Worm (Caenorhabditis elegans): Measurements from ENCODE around the gene M05D6.1.

Gene M05D6.1

DNA sequence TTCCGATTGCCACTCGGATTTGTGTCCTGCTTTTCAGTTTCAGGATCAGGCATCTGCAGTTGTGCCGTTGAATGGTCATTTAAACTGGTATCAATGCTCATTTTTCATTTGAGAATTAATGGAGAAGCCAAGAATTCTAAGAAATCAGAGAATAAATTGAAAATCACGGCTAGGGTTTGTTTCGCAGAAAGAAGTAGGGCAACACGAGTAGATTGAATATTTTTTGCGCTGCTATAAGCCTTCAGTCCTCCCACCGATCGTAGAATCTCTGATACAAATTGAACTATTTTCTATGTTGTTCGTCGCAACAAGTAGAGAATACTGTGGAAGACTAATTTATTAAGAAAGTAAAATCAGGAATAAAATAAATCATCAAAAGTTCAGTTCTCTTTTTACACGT, 38.2 kb downstream of the M05D6.1 start, which contains the start of gene acp-3:
Gene acp-3, minus strand, starts transcription at position 101 of the 400 bp plus-strand sequence.
- no peak for TF ChIP-seq nhr-28 (tag; optimal IDR thresholded peaks at IDR 0.05)
- TF ChIP-seq jun-1 (tag; optimal IDR thresholded peaks at IDR 0.05), result no peak
- TF ChIP-seq egl-5 (tag; optimal IDR thresholded peaks at IDR 0.05), result no peak
- no peak for TF ChIP-seq ZK546.5 (tag; optimal IDR thresholded peaks at IDR 0.05)
- no peak for TF ChIP-seq pqm-1 (tag; optimal IDR thresholded peaks at IDR 0.05)
- TF ChIP-seq fos-1 (tag; optimal IDR thresholded peaks at IDR 0.05), result no peak
- TF ChIP-seq skn-1 (tag; optimal IDR thresholded peaks at IDR 0.05), result no peak
- no peak for TF ChIP-seq egl-27 (tag; optimal IDR thresholded peaks at IDR 0.05)
- no peak for TF ChIP-seq nhr-23 (tag; optimal IDR thresholded peaks at IDR 0.05)
- TF ChIP-seq snpc-4 (tag; optimal IDR thresholded peaks at IDR 0.05), result no peak
- TF ChIP-seq ceh-28 (tag; optimal IDR thresholded peaks at IDR 0.05), result no peak
- TF ChIP-seq unc-39 (tag; optimal IDR thresholded peaks at IDR 0.05), result no peak
- no peak for TF ChIP-seq elt-2 (tag; optimal IDR thresholded peaks at IDR 0.05)
- TF ChIP-seq zag-1 (tag; optimal IDR thresholded peaks at IDR 0.05), result no peak
- TF ChIP-seq R02D3.7 (tag; optimal IDR thresholded peaks at IDR 0.05), result no peak

DNA sequence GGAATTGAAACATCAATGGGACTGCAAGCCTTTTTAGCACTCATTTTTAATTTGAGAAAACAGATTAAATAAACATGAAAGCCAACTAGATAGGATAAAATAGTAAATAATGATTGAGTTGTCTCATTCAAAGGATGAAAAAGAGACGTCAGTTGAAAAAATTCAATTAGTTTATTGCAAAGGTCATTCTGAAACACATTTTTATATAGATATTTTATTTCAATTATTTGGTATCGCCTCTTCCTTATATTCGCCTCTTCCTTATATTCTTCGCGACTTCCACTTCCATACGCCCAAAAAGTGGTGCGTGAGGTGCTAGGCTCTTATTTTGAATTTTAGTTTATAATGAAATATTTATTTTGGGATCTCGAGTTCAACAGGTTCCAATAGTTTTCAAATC, 40.2 kb downstream of the M05D6.1 start, which contains the start of gene acp-4:
Gene acp-4, minus strand, starts transcription at position 101 of the 400 bp plus-strand sequence.
- TF ChIP-seq tbx-2 (tag; optimal IDR thresholded peaks at IDR 0.05) (no peak), nhr-43 (tag; optimal IDR thresholded peaks at IDR 0.05; ENCODE audit: poor library complexity, severe bottlenecking) (no peak), fos-1 (tag; optimal IDR thresholded peaks at IDR 0.05) (no peak), sea-2 (GFP tag; optimal IDR thresholded peaks at IDR 0.05) (no peak), skn-1 (tag; optimal IDR thresholded peaks at IDR 0.05) (no peak)

DNA sequence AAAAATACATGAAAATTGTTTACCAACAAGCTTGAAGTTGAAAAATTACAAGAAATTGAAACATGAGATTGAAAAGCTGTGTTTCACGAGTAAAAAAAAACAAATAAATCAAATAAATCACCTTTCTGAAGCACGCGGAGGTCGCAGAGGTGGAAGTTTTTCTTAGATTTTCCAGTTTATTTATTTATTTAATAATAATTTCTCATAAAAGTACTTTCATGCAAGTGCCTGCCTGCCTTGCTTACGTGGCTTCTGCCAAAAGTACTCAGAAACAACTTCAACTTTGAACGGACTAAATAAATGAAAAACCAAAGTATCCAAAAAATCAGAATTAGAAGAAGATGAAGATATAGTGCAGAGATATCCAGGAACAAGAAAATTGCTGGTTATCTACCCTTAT, 43.3 kb downstream of the M05D6.1 start, which contains the start of gene acp-2:
Gene acp-2, minus strand, starts transcription at position 101 of the 400 bp plus-strand sequence.
- TF ChIP-seq nhr-77 (tag; optimal IDR thresholded peaks at IDR 0.05) (no peak), unc-39 (tag; optimal IDR thresholded peaks at IDR 0.05) (no peak), nhr-28 (tag; optimal IDR thresholded peaks at IDR 0.05) (no peak), pha-4 (tag; optimal IDR thresholded peaks at IDR 0.05) (no peak), sea-2 (GFP tag; optimal IDR thresholded peaks at IDR 0.05) (no peak), tbx-2 (tag; optimal IDR thresholded peaks at IDR 0.05) (no peak), nhr-43 (tag; optimal IDR thresholded peaks at IDR 0.05; ENCODE audit: poor library complexity, severe bottlenecking) (no peak), eor-1 (tag; optimal IDR thresholded peaks at IDR 0.05) (no peak), nhr-25 (tag; optimal IDR thresholded peaks at IDR 0.05) (no peak)

DNA sequence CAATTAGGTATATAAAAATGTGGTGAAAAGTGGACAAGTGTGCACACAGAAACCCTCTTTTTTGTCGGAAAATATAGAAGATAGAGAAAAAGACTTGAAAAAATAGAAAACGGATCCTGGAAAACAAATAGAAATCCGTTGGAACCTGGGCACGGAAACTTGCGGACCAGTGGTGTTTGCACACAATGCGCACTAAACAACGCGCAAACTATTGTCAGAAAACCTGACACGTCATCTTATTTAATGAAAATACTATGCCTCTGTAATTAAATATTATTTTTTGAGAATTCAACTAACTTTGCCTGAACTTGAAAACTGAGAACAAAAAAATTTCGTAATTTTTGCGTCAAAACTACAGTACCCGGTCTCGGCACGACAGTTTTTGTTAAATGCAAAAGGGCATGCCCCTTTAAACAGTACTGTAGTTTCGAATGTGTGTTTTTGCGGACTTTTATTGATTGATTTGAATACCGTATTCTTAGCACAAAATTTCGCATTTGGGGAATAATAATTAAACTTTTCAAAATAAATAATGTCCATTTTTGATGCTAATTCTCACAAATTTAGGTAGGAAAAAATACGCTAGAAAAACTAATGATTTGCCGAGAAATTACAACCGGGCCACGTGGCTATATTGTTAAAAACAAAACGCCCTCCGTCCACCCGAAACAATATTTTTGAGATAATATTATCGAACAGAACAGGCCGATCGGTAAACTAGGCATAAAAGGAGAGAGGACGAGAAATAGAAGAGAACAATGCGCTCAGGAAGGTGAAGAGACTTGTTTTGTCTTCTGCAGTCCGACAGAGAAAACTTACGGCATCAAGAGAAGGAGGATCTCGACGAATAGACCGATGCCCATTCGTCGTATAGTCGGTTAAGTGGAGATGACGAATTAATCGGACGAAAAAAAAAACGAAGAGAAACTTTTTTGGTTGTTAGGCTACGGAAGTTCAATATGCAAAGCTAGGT, 46.0 kb downstream of the M05D6.1 start:
- TF ChIP-seq fos-1 (tag; optimal IDR thresholded peaks at IDR 0.05) (no peak), nfya-1 (tag; optimal IDR thresholded peaks at IDR 0.05; ENCODE audit: insufficient read depth) (peak; percentile 32), elt-1 (tag; optimal IDR thresholded peaks at IDR 0.05) (no peak), sea-2 (GFP tag; optimal IDR thresholded peaks at IDR 0.05) (no peak), nhr-12 (tag; optimal IDR thresholded peaks at IDR 0.05) (no peak), nhr-23 (tag; optimal IDR thresholded peaks at IDR 0.05) (peak; percentile 53), pqm-1 (tag; optimal IDR thresholded peaks at IDR 0.05) (no peak), ceh-9 (tag; optimal IDR thresholded peaks at IDR 0.05) (no peak), fkh-10 (GFP tag; optimal IDR thresholded peaks at IDR 0.05) (no peak), daf-12 (tag; optimal IDR thresholded peaks at IDR 0.05) (no peak), unc-62 (GFP tag; optimal IDR thresholded peaks at IDR 0.05) (no peak), fkh-2 (tag; optimal IDR thresholded peaks at IDR 0.05) (no peak), nhr-237 (tag; optimal IDR thresholded peaks at IDR 0.05) (no peak), nhr-11 (tag; optimal IDR thresholded peaks at IDR 0.05) (no peak), unc-39 (tag; optimal IDR thresholded peaks at IDR 0.05) (no peak), lin-39 (tag; optimal IDR thresholded peaks at IDR 0.05) (no peak), snpc-4 (tag; optimal IDR thresholded peaks at IDR 0.05) (no peak), pha-4 (tag; optimal IDR thresholded peaks at IDR 0.05) (peak; percentile 38), hmg-11 (tag; optimal IDR thresholded peaks at IDR 0.05) (no peak), nhr-25 (tag; optimal IDR thresholded peaks at IDR 0.05) (peak; percentile 39), R02D3.7 (tag; optimal IDR thresholded peaks at IDR 0.05) (no peak), ZK546.5 (tag; optimal IDR thresholded peaks at IDR 0.05) (no peak), jun-1 (tag; optimal IDR thresholded peaks at IDR 0.05) (no peak), eor-1 (tag; optimal IDR thresholded peaks at IDR 0.05) (no peak), nhr-43 (tag; optimal IDR thresholded peaks at IDR 0.05; ENCODE audit: poor library complexity, severe bottlenecking) (no peak), elt-3 (tag; optimal IDR thresholded peaks at IDR 0.05) (no peak)

Data from whole organism, L3 larva.